Worm (Caenorhabditis elegans): ENCODE data around the gene tsp-1.

- no peak for TF ChIP-seq zag-1 (tag; optimal IDR thresholded peaks at IDR 0.05)
- TF ChIP-seq R02D3.7 (tag; optimal IDR thresholded peaks at IDR 0.05), result no peak
Measured at ce11 chrIII:8216224-8216623, 23.0 kb downstream of the tsp-1 start, which contains the start of gene unc-86.
